Worm (Caenorhabditis elegans) whole organism, L4 larva: Measurements from ENCODE around the gene F11D5.5.

Experiments
- F10B5.3 ChIP-seq: sonication (generic microtip); optimal IDR thresholded peaks from 2 replicates; lab custom pipeline; 2016; ENCODE audit warnings: mild to moderate bottlenecking, missing genetic modification characterization, missing compliant biosample characterization
- F26F4.8 ChIP-seq: fragments of 200-800 bp; sonication (Bioruptor generic); conservative IDR thresholded peaks from 2 replicates; pipeline ENCODE4 v1.3.6; 2022; ENCODE audit warnings: missing genetic modification characterization, missing compliant biosample characterization
- T20F7.1 ChIP-seq: fragments of 200-800 bp; sonication (Bioruptor generic); optimal IDR thresholded peaks from 2 replicates; lab custom pipeline; 2018; ENCODE audit warnings: mild to moderate bottlenecking, missing genetic modification characterization, missing compliant biosample characterization
- T26A8.4 ChIP-seq: fragments of 200-800 bp; sonication (Bioruptor generic); IDR thresholded peaks from 2 replicates; pipeline ENCODE4 v1.3.6; 2022; ENCODE audit warnings: missing genetic modification characterization, missing compliant biosample characterization
- Y48G9A.11 ChIP-seq: fragments of 200-800 bp; sonication (Bioruptor generic); IDR thresholded peaks from 2 replicates; pipeline ENCODE4 v1.3.6; 2022; ENCODE audit warnings: missing genetic modification reagents, missing genetic modification characterization, missing compliant biosample characterization
- Y5F2A.4 ChIP-seq: fragments of 200-800 bp; sonication (Bioruptor generic); optimal IDR thresholded peaks from 2 replicates; lab custom pipeline; 2018; ENCODE audit warnings: mild to moderate bottlenecking, missing genetic modification characterization, missing compliant biosample characterization
- aha-1 ChIP-seq: fragments of 150-350 bp; peaks from one replicate; lab custom pipeline; 2014; ENCODE audit warnings: missing biosample characterization, missing genetic modification characterization
- attf-4 ChIP-seq: sonication (generic microtip); optimal IDR thresholded peaks from 3 replicates; lab custom pipeline; 2017; ENCODE audit warnings: missing biosample characterization, missing genetic modification characterization
- ceh-32 ChIP-seq: sonication (generic microtip); optimal IDR thresholded peaks from 2 replicates; lab custom pipeline; 2016; ENCODE audit warnings: mild to moderate bottlenecking, missing genetic modification characterization, missing compliant biosample characterization; ENCODE audit not compliant: poor library complexity
- ces-1 ChIP-seq: fragments of 150-350 bp; sonication (generic microtip); optimal IDR thresholded peaks from 4 replicates; lab custom pipeline; 2014; ENCODE audit warnings: missing biosample characterization, missing genetic modification reagents, missing genetic modification characterization
- cey-2 ChIP-seq: sonication (generic microtip); optimal IDR thresholded peaks from 3 replicates; lab custom pipeline; 2017; ENCODE audit warnings: missing genetic modification characterization, mild to moderate bottlenecking, missing compliant biosample characterization, antibody characterized with exemption, borderline replicate concordance; ENCODE audit not compliant: insufficient read depth
- ctbp-1 ChIP-seq: fragments of 200-800 bp; sonication (Bioruptor generic); IDR thresholded peaks from 2 replicates; pipeline ENCODE4 v1.3.6; 2022; ENCODE audit warnings: missing genetic modification reagents, missing genetic modification characterization, missing compliant biosample characterization
- daf-19 ChIP-seq: fragments of 200-800 bp; sonication (Bioruptor generic); conservative IDR thresholded peaks from 2 replicates; pipeline ENCODE4 v1.3.6; 2022; ENCODE audit warnings: missing genetic modification characterization, missing compliant biosample characterization
- dmd-6 ChIP-seq: fragments of 200-800 bp; sonication (Bioruptor generic); IDR thresholded peaks from 2 replicates; pipeline ENCODE4 v1.3.6; 2022; ENCODE audit warnings: missing genetic modification reagents, missing genetic modification characterization, missing compliant biosample characterization
- dmd-8 ChIP-seq: fragments of 200-800 bp; sonication (Bioruptor generic); IDR thresholded peaks from 2 replicates; pipeline ENCODE4 v1.3.6; 2022; ENCODE audit warnings: missing genetic modification characterization, missing compliant biosample characterization
- dmd-9 ChIP-seq: fragments of 200-800 bp; sonication (Bioruptor generic); IDR thresholded peaks from 2 replicates; pipeline ENCODE4 v1.3.6; 2022; ENCODE audit warnings: missing genetic modification reagents, missing genetic modification characterization, missing compliant biosample characterization
- egl-27 ChIP-seq: sonication (generic microtip); optimal IDR thresholded peaks from 3 replicates; lab custom pipeline; 2017; ENCODE audit warnings: missing biosample characterization, missing genetic modification reagents, missing genetic modification characterization
- egl-43 ChIP-seq: fragments of 200-800 bp; sonication (Bioruptor generic); IDR thresholded peaks from 2 replicates; pipeline ENCODE4 v1.3.6; 2022; ENCODE audit warnings: missing genetic modification reagents, missing genetic modification characterization, missing compliant biosample characterization
- hif-1 ChIP-seq, 2 experiments: sonication (generic microtip); optimal IDR thresholded peaks; 2 replicates each; lab custom pipeline; 2016 to 2017; ENCODE audit warnings: missing compliant biosample characterization in 2 of 2, missing genetic modification characterization in 2 of 2, missing genetic modification reagents in 2 of 2, missing genotype in 2 of 2, mild to moderate bottlenecking in 1 of 2
- hlh-30 ChIP-seq: sonication (generic microtip); optimal IDR thresholded peaks from 2 replicates; lab custom pipeline; 2017; ENCODE audit warnings: antibody characterized with exemption, mild to moderate bottlenecking, missing genetic modification characterization, missing compliant biosample characterization; ENCODE audit not compliant: insufficient read depth
- hmg-1.1 ChIP-seq: fragments of 200-800 bp; sonication (Bioruptor generic); IDR thresholded peaks from 2 replicates; pipeline ENCODE4 v1.3.6; 2022; ENCODE audit warnings: missing genetic modification reagents, missing genetic modification characterization, missing compliant biosample characterization
- jun-1 ChIP-seq: fragments of 150-350 bp; optimal IDR thresholded peaks from 2 replicates; lab custom pipeline; 2014; ENCODE audit warnings: missing biosample characterization, missing genetic modification reagents, missing genetic modification characterization
- lim-7 ChIP-seq: fragments of 200-800 bp; sonication (Bioruptor generic); IDR thresholded peaks from 2 replicates; pipeline ENCODE4 v1.3.6; 2022; ENCODE audit warnings: missing genetic modification characterization, missing compliant biosample characterization
- lin-1 ChIP-seq: fragments of 200-800 bp; sonication (Bioruptor generic); IDR thresholded peaks from 2 replicates; pipeline ENCODE4 v1.3.6; 2022; ENCODE audit warnings: missing genetic modification reagents, missing genetic modification characterization, missing compliant biosample characterization
- lin-13 ChIP-seq: fragments of 150-350 bp; optimal IDR thresholded peaks from 2 replicates; lab custom pipeline; 2014; ENCODE audit warnings: missing biosample characterization, missing genetic modification reagents, missing genetic modification characterization
- lin-38 ChIP-seq: fragments of 200-800 bp; sonication (Bioruptor generic); IDR thresholded peaks from 2 replicates; pipeline ENCODE4 v1.3.6; 2022; ENCODE audit warnings: missing genetic modification reagents, missing genetic modification characterization, missing compliant biosample characterization
- lir-3 ChIP-seq: sonication (generic microtip); optimal IDR thresholded peaks from 2 replicates; lab custom pipeline; 2016; ENCODE audit warnings: mild to moderate bottlenecking, missing genetic modification characterization, missing compliant biosample characterization
- mdl-1 ChIP-seq, 2 experiments: fragments of 150-350 bp in 1 of 2; sonication (generic microtip) in 1 of 2; optimal IDR thresholded peaks; 2 replicates each; lab custom pipeline; 2014 to 2017; ENCODE audit warnings: missing biosample characterization in 2 of 2, missing genetic modification characterization in 2 of 2
- nhr-10 ChIP-seq: fragments of 150-350 bp; optimal IDR thresholded peaks from 2 replicates; lab custom pipeline; 2014; ENCODE audit warnings: missing biosample characterization, missing genetic modification characterization
- nhr-11 ChIP-seq: fragments of 150-350 bp; optimal IDR thresholded peaks from 2 replicates; lab custom pipeline; 2014; ENCODE audit warnings: missing biosample characterization, missing genetic modification characterization
- nhr-41 ChIP-seq: fragments of 200-800 bp; sonication (Bioruptor generic); IDR thresholded peaks from 2 replicates; pipeline ENCODE4 v1.3.6; 2022; ENCODE audit warnings: missing genetic modification reagents, missing genetic modification characterization, missing compliant biosample characterization
- nhr-42 ChIP-seq: fragments of 200-800 bp; sonication (Bioruptor generic); IDR thresholded peaks from 2 replicates; pipeline ENCODE4 v1.3.6; 2022; ENCODE audit warnings: missing genetic modification characterization, missing compliant biosample characterization
- nhr-77 ChIP-seq: fragments of 150-350 bp; optimal IDR thresholded peaks from 2 replicates; lab custom pipeline; 2014; ENCODE audit warnings: missing biosample characterization, missing genetic modification characterization
- pha-4 ChIP-seq, 2 experiments: fragments of 150-350 bp in 1 of 2; fragments of 200-800 bp in 1 of 2; sonication (Bioruptor generic) in 1 of 2; IDR thresholded peaks in 1 of 2; optimal IDR thresholded peaks in 1 of 2; 2 replicates each; pipeline versions ENCODE4 v1.3.6 to Lab custom; 2014 to 2022; ENCODE audit warnings: missing genetic modification characterization in 2 of 2, missing genetic modification reagents in 2 of 2, missing biosample characterization in 1 of 2, missing compliant biosample characterization in 1 of 2
- saeg-2 ChIP-seq: fragments of 200-800 bp; sonication (Bioruptor generic); IDR thresholded peaks from 2 replicates; pipeline ENCODE4 v1.3.6; 2022; ENCODE audit warnings: missing genetic modification reagents, missing genetic modification characterization, missing compliant biosample characterization
- sdz-12 ChIP-seq: fragments of 200-800 bp; sonication (Bioruptor generic); optimal IDR thresholded peaks from 2 replicates; lab custom pipeline; 2018; ENCODE audit warnings: mild to moderate bottlenecking, missing genetic modification characterization, missing compliant biosample characterization
- set-16 ChIP-seq: fragments of 200-800 bp; sonication (Bioruptor generic); IDR thresholded peaks from 2 replicates; pipeline ENCODE4 v1.3.6; 2022; ENCODE audit warnings: missing genetic modification reagents, missing genetic modification characterization, missing compliant biosample characterization
- skn-1 ChIP-seq: fragments of 150-350 bp; optimal IDR thresholded peaks from 2 replicates; lab custom pipeline; 2014; ENCODE audit warnings: missing biosample characterization, missing genetic modification characterization
- snpc-4 ChIP-seq: fragments of 150-350 bp; optimal IDR thresholded peaks from 2 replicates; lab custom pipeline; 2014; ENCODE audit warnings: missing biosample characterization, missing genetic modification characterization
- tag-97 ChIP-seq: fragments of 200-800 bp; sonication (Bioruptor generic); IDR thresholded peaks from 2 replicates; pipeline ENCODE4 v1.3.6; 2022; ENCODE audit warnings: missing genetic modification characterization, missing compliant biosample characterization
- unc-130 ChIP-seq: sonication (generic microtip); optimal IDR thresholded peaks from 2 replicates; lab custom pipeline; 2016; ENCODE audit warnings: missing genetic modification reagents, missing genetic modification characterization, missing compliant biosample characterization
- unc-39 ChIP-seq: sonication (generic microtip); optimal IDR thresholded peaks from 2 replicates; lab custom pipeline; 2017; ENCODE audit warnings: missing biosample characterization, missing genetic modification characterization
- zfp-3 ChIP-seq: fragments of 200-800 bp; sonication (Bioruptor generic); conservative IDR thresholded peaks from 2 replicates; pipeline ENCODE4 v1.3.6; 2022; ENCODE audit warnings: missing genetic modification reagents, missing genetic modification characterization, missing compliant biosample characterization
- zip-11 ChIP-seq: fragments of 200-800 bp; sonication (Bioruptor generic); IDR thresholded peaks from 2 replicates; pipeline ENCODE4 v1.3.6; 2022; ENCODE audit warnings: missing genetic modification characterization, missing compliant biosample characterization
- zip-2 ChIP-seq: fragments of 150-350 bp; optimal IDR thresholded peaks from 2 replicates; lab custom pipeline; 2014; ENCODE audit warnings: missing biosample characterization, missing genetic modification characterization
- ztf-11 ChIP-seq: fragments of 150-350 bp; optimal IDR thresholded peaks from 2 replicates; lab custom pipeline; 2014; ENCODE audit warnings: missing biosample characterization, missing genetic modification characterization

F11D5.5 gene

DNA sequence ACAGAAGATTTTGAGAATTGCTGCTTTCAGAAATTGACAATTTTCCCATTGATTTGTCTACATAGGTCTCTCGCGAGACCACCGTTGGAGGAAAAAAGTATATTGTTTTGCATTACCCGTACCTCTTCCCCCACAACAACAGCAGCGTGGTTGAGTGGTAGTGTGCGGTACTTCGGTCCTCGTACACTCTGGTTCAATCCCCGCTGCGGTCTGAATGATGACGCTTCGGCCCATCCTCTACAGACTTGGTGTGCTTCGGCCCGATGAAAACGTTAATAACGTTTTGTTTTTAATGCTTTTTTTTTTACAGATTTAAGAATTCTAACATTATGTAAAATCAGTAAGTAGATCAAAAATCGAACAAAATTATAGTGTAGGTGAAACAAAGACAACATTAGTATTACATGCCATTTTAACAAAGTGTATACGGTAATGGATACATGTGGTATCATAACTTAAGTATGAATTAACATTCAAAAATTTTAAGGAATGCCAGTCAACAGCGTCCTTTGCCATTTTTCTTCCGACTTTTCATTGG is 46.1 kb downstream of the F11D5.5 start, which contains the start of gene ZK816.3 (continued):
- TF ChIP-seq T20F7.1 = no peak
- TF ChIP-seq zfp-3 (GFP tag; lab: Robert Waterston, UW) = no peak
- 0 out of 2 replicates have a peak, but pooled peaks have one; percentile 37 for TF ChIP-seq F26F4.8 (GFP tag; lab: Robert Waterston, UW)
- peak; percentile 65; the same call in 1 of the 2 replicates for TF ChIP-seq dmd-8 (GFP tag; lab: Robert Waterston, UW)
- peak; percentile 80 for TF ChIP-seq lim-7 (GFP tag; lab: Robert Waterston, UW)
- TF ChIP-seq cey-2 = no peak
- no peak for TF ChIP-seq zip-2 (tag; lab: Kevin White, UChicago)
- TF ChIP-seq hmg-1.1 (GFP tag; lab: Robert Waterston, UW) = peak; percentile 29; the same call in 1 of the 2 replicates
- peak; percentile 32; the same call in 1 of the 2 replicates for TF ChIP-seq T26A8.4
- TF ChIP-seq dmd-6 = peak; percentile 41; the same call in 1 of the 2 replicates
- peak; percentile 64; the same call in 1 of the 2 replicates for TF ChIP-seq ctbp-1 (GFP tag; lab: Robert Waterston, UW)
- TF ChIP-seq Y5F2A.4 (GFP tag; lab: Kevin White, UChicago) = peak; percentile 5
- no peak for TF ChIP-seq hif-1 (tag; optimal IDR thresholded peaks at IDR 0.05; lab: Kevin White, UChicago)
- 0 out of 2 replicates have a peak, but pooled peaks have one; percentile 21 for TF ChIP-seq nhr-42
- TF ChIP-seq unc-130 (GFP tag; lab: Kevin White, UChicago) = peak; percentile 20
- no peak for TF ChIP-seq dmd-9
- TF ChIP-seq jun-1 (tag; lab: Kevin White, UChicago) = no peak
- 0 out of 2 replicates have a peak, but pooled peaks have one; percentile 26 for TF ChIP-seq lin-1 (GFP tag; lab: Robert Waterston, UW)
- TF ChIP-seq lin-38 (GFP tag; lab: Robert Waterston, UW) = peak; percentile 66
- peak; percentile 26 for TF ChIP-seq lir-3
- no peak for TF ChIP-seq egl-27 (tag; lab: Kevin White, UChicago)

DNA sequence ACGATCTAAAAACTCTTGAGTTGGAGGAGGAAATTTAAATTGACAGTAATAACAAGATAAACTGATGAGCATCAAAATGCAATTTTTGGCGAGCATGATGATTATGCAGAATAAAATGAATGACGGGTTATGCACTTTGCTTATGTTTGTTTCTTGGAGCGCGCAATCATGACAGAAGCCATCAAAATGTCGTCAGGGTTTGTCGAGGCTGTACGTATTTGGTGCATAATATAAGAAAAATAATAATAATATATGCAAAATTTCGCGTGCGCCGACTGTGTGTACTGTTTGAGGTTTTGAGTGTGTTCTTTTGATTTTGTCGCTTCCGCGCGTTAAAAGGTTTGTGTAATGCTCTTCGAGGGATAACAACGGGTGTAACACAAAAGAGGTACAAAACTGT is 48.4 kb downstream of the F11D5.5 start, which contains the start of gene nspg-4:
TSS of gene nspg-4 (minus strand) at position 101 of the 400 bp plus-strand sequence.
- TF ChIP-seq zip-11 (GFP tag; lab: Robert Waterston, UW) = no peak
- no peak for TF ChIP-seq snpc-4 (tag; lab: Kevin White, UChicago)
- TF ChIP-seq mdl-1 (tag; optimal IDR thresholded peaks at IDR 0.05; lab: Kevin White, UChicago) = no peak
- TF ChIP-seq attf-4 (tag; lab: Kevin White, UChicago) = no peak
- TF ChIP-seq hmg-1.1 (GFP tag; lab: Robert Waterston, UW) = no peak
- no peak for TF ChIP-seq unc-39 (tag; lab: Kevin White, UChicago)
- TF ChIP-seq ces-1 (GFP tag; lab: Kevin White, UChicago) = no peak
- no peak for TF ChIP-seq hlh-30 (tag; lab: Kevin White, UChicago)
- no peak for TF ChIP-seq skn-1 (tag; lab: Kevin White, UChicago)
- TF ChIP-seq saeg-2 (GFP tag; lab: Robert Waterston, UW) = no peak
- no peak for TF ChIP-seq Y48G9A.11 (GFP tag; lab: Robert Waterston, UW)
- TF ChIP-seq nhr-77 = no peak
- TF ChIP-seq lin-13 (GFP tag; lab: Kevin White, UChicago) = no peak
- no peak for TF ChIP-seq aha-1 (tag; lab: Kevin White, UChicago)
- TF ChIP-seq cey-2 = no peak
- TF ChIP-seq ztf-11 = no peak
- no peak for TF ChIP-seq daf-19
- TF ChIP-seq nhr-10 (tag; lab: Kevin White, UChicago) = no peak

DNA sequence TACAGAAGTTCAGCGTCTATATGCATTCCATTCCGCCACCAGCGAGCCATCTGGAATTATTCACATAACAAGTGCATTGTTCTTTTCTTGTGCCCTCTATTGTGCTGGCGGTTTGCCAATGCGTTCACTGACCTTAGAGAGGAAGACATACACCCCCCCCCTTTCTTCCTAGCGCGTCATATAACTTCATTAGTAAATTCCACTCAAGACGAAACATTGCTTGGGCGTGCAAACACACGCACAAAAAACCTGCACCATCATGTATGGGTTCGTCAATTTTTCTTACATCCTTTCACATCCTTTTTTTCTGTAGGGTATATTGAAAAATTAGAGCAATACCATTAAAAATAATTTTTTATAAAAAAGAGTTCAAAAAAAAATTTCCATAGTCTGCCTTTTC is 49.7 kb downstream of the F11D5.5 start, which contains the start of gene ZK816.1:
TSS of gene ZK816.1 (plus strand) at position 187 of the 400 bp plus-strand sequence.
- TF ChIP-seq set-16 (GFP tag; lab: Robert Waterston, UW) (no peak), tag-97 (no peak), egl-43 (GFP tag; lab: Robert Waterston, UW) (no peak), pha-4 (GFP tag; IDR thresholded peaks at IDR 0.05; lab: Robert Waterston, UW) (no peak), pha-4 (tag; optimal IDR thresholded peaks at IDR 0.05; lab: Kevin White, UChicago) (no peak), nhr-11 (tag; lab: Kevin White, UChicago) (no peak), skn-1 (tag; lab: Kevin White, UChicago) (no peak), sdz-12 (GFP tag; lab: Kevin White, UChicago) (no peak), ceh-32 (tag; lab: Kevin White, UChicago) (no peak), nhr-41 (no peak), F10B5.3 (no peak), attf-4 (tag; lab: Kevin White, UChicago) (no peak), hif-1 (tag; optimal IDR thresholded peaks at IDR 0.05; lab: Kevin White, UChicago) (no peak)
